Worm (Caenorhabditis elegans) whole organism, L2 larva: Measurements from ENCODE around the gene mask-1.

ENCODE experiments used
- C34F6.9 ChIP-seq: fragments of 150-350 bp; optimal IDR thresholded peaks from 2 replicates; lab custom pipeline; 2014; ENCODE audit warnings: missing biosample characterization, missing genetic modification characterization
- F13H6.1 ChIP-seq: sonication (generic microtip); optimal IDR thresholded peaks from 2 replicates; lab custom pipeline; 2016; ENCODE audit warnings: missing genetic modification characterization, missing compliant biosample characterization
- R02D3.7 ChIP-seq: fragments of 150-350 bp; optimal IDR thresholded peaks from 2 replicates; lab custom pipeline; 2014; ENCODE audit warnings: missing biosample characterization, missing genetic modification characterization
- Y55F3AM.14 ChIP-seq: fragments of 200-800 bp; sonication (Bioruptor generic); optimal IDR thresholded peaks from 2 replicates; lab custom pipeline; 2018; ENCODE audit warnings: mild to moderate bottlenecking, missing genetic modification characterization, missing compliant biosample characterization
- alr-1 ChIP-seq: fragments of 150-350 bp; optimal IDR thresholded peaks from 2 replicates; lab custom pipeline; 2014; ENCODE audit warnings: missing biosample characterization, missing genetic modification characterization
- ama-1 ChIP-seq: fragments of 150-350 bp; optimal IDR thresholded peaks from 2 replicates; lab custom pipeline; 2018; ENCODE audit warnings: inconsistent platforms
- blmp-1 ChIP-seq: sonication (generic microtip); optimal IDR thresholded peaks from 2 replicates; lab custom pipeline; 2017; ENCODE audit warnings: missing genetic modification characterization, mild to moderate bottlenecking, missing compliant biosample characterization, antibody characterized with exemption, moderate library complexity; ENCODE audit not compliant: insufficient read depth
- ceh-16 ChIP-seq: fragments of 150-350 bp; optimal IDR thresholded peaks from 2 replicates; lab custom pipeline; 2014; ENCODE audit warnings: missing biosample characterization, missing genetic modification characterization
- ceh-82 ChIP-seq: fragments of 150-350 bp; optimal IDR thresholded peaks from 2 replicates; lab custom pipeline; 2014; ENCODE audit warnings: missing biosample characterization, missing genetic modification characterization
- crh-2 ChIP-seq: sonication (generic microtip); optimal IDR thresholded peaks from 2 replicates; lab custom pipeline; 2017; ENCODE audit warnings: missing biosample characterization, missing genetic modification characterization
- egl-27 ChIP-seq: sonication (generic microtip); optimal IDR thresholded peaks from 3 replicates; lab custom pipeline; 2017; ENCODE audit warnings: missing biosample characterization, missing genetic modification reagents, missing genetic modification characterization
- elt-1 ChIP-seq: fragments of 150-350 bp; optimal IDR thresholded peaks from 2 replicates; lab custom pipeline; 2014; ENCODE audit warnings: missing biosample characterization, missing genetic modification characterization
- elt-3 ChIP-seq: sonication (generic microtip); optimal IDR thresholded peaks from 2 replicates; lab custom pipeline; 2017; ENCODE audit warnings: missing biosample characterization, missing genetic modification characterization
- fos-1 ChIP-seq: fragments of 150-350 bp; optimal IDR thresholded peaks from 2 replicates; lab custom pipeline; 2014; ENCODE audit warnings: missing biosample characterization, missing genetic modification characterization
- gmeb-1 ChIP-seq: fragments of 150-350 bp; optimal IDR thresholded peaks from 2 replicates; lab custom pipeline; 2014; ENCODE audit warnings: missing biosample characterization, missing genetic modification characterization
- lin-11 ChIP-seq: fragments of 150-350 bp; sonication (generic microtip); optimal IDR thresholded peaks from 2 replicates; lab custom pipeline; 2014; ENCODE audit warnings: missing biosample characterization, missing genetic modification characterization, inconsistent platforms, mixed read lengths
- lin-13 ChIP-seq: fragments of 150-350 bp; optimal IDR thresholded peaks from 2 replicates; lab custom pipeline; 2014; ENCODE audit warnings: missing biosample characterization, missing genetic modification reagents, missing genetic modification characterization
- lin-39 ChIP-seq: fragments of 150-350 bp; optimal IDR thresholded peaks from 2 replicates; lab custom pipeline; 2014; ENCODE audit warnings: missing biosample characterization, missing genetic modification reagents, missing genetic modification characterization
- lsy-2 ChIP-seq, 2 experiments: fragments of 150-350 bp in 1 of 2; sonication (generic microtip) in 1 of 2; optimal IDR thresholded peaks; 2 replicates each; lab custom pipeline; 2014 to 2017; ENCODE audit warnings: missing biosample characterization in 2 of 2, missing genetic modification characterization in 2 of 2
- mab-5 ChIP-seq: fragments of 150-350 bp; optimal IDR thresholded peaks from 2 replicates; lab custom pipeline; 2014; ENCODE audit warnings: missing biosample characterization, missing genetic modification characterization
- mbf-1 ChIP-seq: sonication (generic microtip); optimal IDR thresholded peaks from 2 replicates; lab custom pipeline; 2017; ENCODE audit warnings: missing biosample characterization, missing genetic modification characterization
- mdl-1 ChIP-seq, 2 experiments: fragments of 150-350 bp in 1 of 2; sonication (generic microtip) in 1 of 2; optimal IDR thresholded peaks; 2 replicates each; lab custom pipeline; 2017; ENCODE audit warnings: missing biosample characterization in 2 of 2, missing genetic modification characterization in 2 of 2
- nhr-10 ChIP-seq: sonication (generic microtip); optimal IDR thresholded peaks from 2 replicates; lab custom pipeline; 2017; ENCODE audit warnings: missing biosample characterization, missing genetic modification characterization
- nhr-11 ChIP-seq: fragments of 150-350 bp; optimal IDR thresholded peaks from 2 replicates; lab custom pipeline; 2014; ENCODE audit warnings: missing biosample characterization, missing genetic modification characterization
- nhr-12 ChIP-seq: fragments of 150-350 bp; optimal IDR thresholded peaks from 2 replicates; lab custom pipeline; 2014; ENCODE audit warnings: missing biosample characterization, missing genetic modification characterization
- nhr-129 ChIP-seq: fragments of 150-350 bp; optimal IDR thresholded peaks from 2 replicates; lab custom pipeline; 2014; ENCODE audit warnings: missing biosample characterization, missing genetic modification characterization
- nhr-21 ChIP-seq: fragments of 150-350 bp; optimal IDR thresholded peaks from 2 replicates; lab custom pipeline; 2014; ENCODE audit warnings: missing biosample characterization, missing genetic modification characterization
- nhr-237 ChIP-seq: fragments of 150-350 bp; optimal IDR thresholded peaks from 2 replicates; lab custom pipeline; 2014; ENCODE audit warnings: missing biosample characterization, missing genetic modification characterization
- nhr-25 ChIP-seq: fragments of 150-350 bp; sonication (generic microtip); optimal IDR thresholded peaks from 3 replicates; lab custom pipeline; 2014; ENCODE audit warnings: missing biosample characterization, missing genetic modification characterization
- nhr-6 ChIP-seq: fragments of 150-350 bp; optimal IDR thresholded peaks from 2 replicates; lab custom pipeline; 2014; ENCODE audit warnings: missing biosample characterization, missing genetic modification characterization
- peb-1 ChIP-seq: fragments of 150-350 bp; optimal IDR thresholded peaks from 2 replicates; lab custom pipeline; 2014; ENCODE audit warnings: missing biosample characterization, missing genetic modification characterization
- sem-4 ChIP-seq: fragments of 150-350 bp; optimal IDR thresholded peaks from 2 replicates; lab custom pipeline; 2014; ENCODE audit warnings: missing biosample characterization, missing genetic modification reagents, missing genetic modification characterization
- sma-3 ChIP-seq: sonication (generic microtip); optimal IDR thresholded peaks from 2 replicates; lab custom pipeline; 2016; ENCODE audit warnings: missing genetic modification reagents, missing genetic modification characterization, missing compliant biosample characterization
- sma-9 ChIP-seq, 2 experiments: fragments of 150-350 bp in 1 of 2; sonication (generic microtip) in 1 of 2; optimal IDR thresholded peaks; 2 replicates each; lab custom pipeline; 2014 to 2016; ENCODE audit warnings: missing genetic modification characterization in 2 of 2, mild to moderate bottlenecking in 1 of 2, missing biosample characterization in 1 of 2, missing compliant biosample characterization in 1 of 2, missing genetic modification reagents in 1 of 2, moderate library complexity in 1 of 2
- snpc-4 ChIP-seq: fragments of 150-350 bp; optimal IDR thresholded peaks from 2 replicates; lab custom pipeline; 2014; ENCODE audit warnings: missing biosample characterization, missing genetic modification characterization
- unc-39 ChIP-seq: fragments of 150-350 bp; optimal IDR thresholded peaks from 2 replicates; lab custom pipeline; 2014; ENCODE audit warnings: missing biosample characterization, missing genetic modification characterization
- unc-55 ChIP-seq: fragments of 150-350 bp; sonication (generic microtip); optimal IDR thresholded peaks from 3 replicates; lab custom pipeline; 2014; ENCODE audit warnings: missing biosample characterization, missing genetic modification reagents, missing genetic modification characterization
- unc-62 ChIP-seq: fragments of 150-350 bp; optimal IDR thresholded peaks from 2 replicates; lab custom pipeline; 2014; ENCODE audit warnings: missing biosample characterization, missing genetic modification reagents, missing genetic modification characterization
- zag-1 ChIP-seq: fragments of 150-350 bp; optimal IDR thresholded peaks from 2 replicates; lab custom pipeline; 2014; ENCODE audit warnings: missing biosample characterization, missing genetic modification characterization
- ztf-1 ChIP-seq: fragments of 200-800 bp; sonication (Bioruptor generic); conservative IDR thresholded peaks from 2 replicates; pipeline ENCODE4 v1.3.6; 2022; ENCODE audit warnings: missing genetic modification characterization, missing compliant biosample characterization

mask-1 gene

DNA sequence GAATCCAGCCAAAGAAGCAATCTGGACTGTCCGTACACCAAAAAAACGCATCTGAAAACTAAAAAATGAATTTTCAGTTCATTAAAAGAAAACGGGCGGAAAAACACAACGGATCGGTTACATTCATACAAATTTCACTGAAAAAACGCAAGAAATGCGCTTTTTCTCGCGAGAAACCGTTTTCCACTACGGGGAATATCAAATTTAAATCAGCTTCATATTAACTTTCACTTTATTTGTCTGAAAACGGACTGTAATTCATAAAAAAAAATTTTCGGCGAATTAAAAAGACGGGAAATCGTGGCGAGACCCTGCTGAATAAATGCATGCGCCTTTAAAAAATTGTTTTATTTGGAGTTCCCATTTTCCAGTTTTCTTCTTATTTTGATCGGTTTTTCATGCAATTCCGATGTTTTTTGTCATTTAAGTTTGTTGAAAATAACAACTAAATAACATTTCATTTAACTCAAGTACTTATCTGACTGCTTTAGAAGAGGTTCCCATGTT lies 6.9 kb upstream of the mask-1 start, which contains the start of gene pges-2:
Gene pges-2 (minus strand): TSS at position 51 of the 507 bp plus-strand sequence.
- TF ChIP-seq mdl-1 (tag; optimal IDR thresholded peaks at IDR 0.05; lab: Kevin White, UChicago) = no peak
- no peak for TF ChIP-seq egl-27 (tag; lab: Kevin White, UChicago)
- no peak for TF ChIP-seq sem-4 (tag; lab: Kevin White, UChicago)
- no peak for TF ChIP-seq blmp-1 (tag; lab: Kevin White, UChicago)
- TF ChIP-seq Y55F3AM.14 (GFP tag; lab: Kevin White, UChicago) = no peak
- TF ChIP-seq fos-1 (tag; lab: Kevin White, UChicago) = no peak
- TF ChIP-seq ama-1 = no peak
- TF ChIP-seq C34F6.9 (tag; lab: Kevin White, UChicago) = peak; percentile 53
- TF ChIP-seq unc-55 (GFP tag; lab: Kevin White, UChicago) = peak; percentile 58
- TF ChIP-seq lsy-2 (tag; optimal IDR thresholded peaks at IDR 0.05; lab: Kevin White, UChicago) = peak in 1 of 2 experiments; percentile 62

DNA sequence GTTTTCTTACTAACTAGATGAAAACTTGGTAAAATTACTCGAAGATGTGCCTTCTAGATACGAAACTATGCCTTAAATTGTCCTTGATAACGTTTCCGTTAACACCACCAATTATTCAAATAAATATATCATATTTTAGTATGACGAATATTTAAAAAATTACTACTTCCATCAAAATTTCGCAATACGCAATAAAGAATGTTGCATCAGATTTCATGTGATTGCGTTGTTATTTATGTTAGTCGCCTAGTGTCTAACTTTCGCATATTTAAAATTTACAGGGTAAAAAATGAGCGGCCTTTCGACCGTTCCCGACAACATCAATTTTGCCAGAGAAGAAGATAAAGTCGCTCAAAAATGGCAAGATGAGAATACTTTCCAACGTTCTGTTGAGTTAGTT lies 6.4 kb upstream of the mask-1 start, which contains the start of gene iars-1:
Gene iars-1 (plus strand): TSS at position 276 of the 400 bp plus-strand sequence.
- TF ChIP-seq gmeb-1 (no peak), lin-11 (tag; lab: Kevin White, UChicago) (no peak), nhr-129 (tag; lab: Kevin White, UChicago) (peak; percentile 11), lin-39 (tag; lab: Kevin White, UChicago) (no peak), sma-9 (GFP tag; optimal IDR thresholded peaks at IDR 0.05; lab: Kevin White, UChicago) (no peak), sma-9 (tag; optimal IDR thresholded peaks at IDR 0.05; lab: Kevin White, UChicago) (no peak), ceh-82 (tag; lab: Kevin White, UChicago) (no peak), mbf-1 (tag; lab: Kevin White, UChicago) (no peak), nhr-11 (tag; lab: Kevin White, UChicago) (no peak)

DNA sequence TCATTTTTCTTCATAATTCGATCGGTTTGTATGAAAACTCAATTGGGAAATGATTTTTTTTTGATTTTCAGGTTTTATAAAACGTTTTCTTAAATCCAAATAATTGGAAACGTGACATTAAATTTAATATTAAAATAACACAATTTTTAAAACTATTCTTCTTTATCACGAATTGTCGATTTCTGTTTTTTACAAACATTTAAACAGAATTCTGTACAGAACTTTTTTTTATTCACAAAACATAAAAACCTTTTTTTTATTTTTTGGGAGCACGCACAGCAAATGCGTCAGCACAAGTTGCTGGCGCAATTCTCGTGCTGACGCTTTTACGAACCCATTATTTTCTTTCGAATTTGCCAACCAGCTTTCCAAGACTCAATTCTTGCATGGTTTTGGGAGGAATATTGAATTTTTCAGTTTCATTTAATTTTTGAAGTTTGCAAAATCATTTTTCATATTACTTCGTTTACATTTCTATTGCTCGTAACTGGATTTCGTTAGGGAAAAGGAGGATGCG lies 871 bp upstream of the mask-1 start, which contains the start of gene mpz-5:
Gene mpz-5 (minus strand): TSS at position 51 of the 517 bp plus-strand sequence.
- TF ChIP-seq nhr-21 (tag; lab: Kevin White, UChicago) (peak; percentile 17), ztf-1 (GFP tag; lab: Robert Waterston, UW) (no peak), lin-13 (GFP tag; lab: Kevin White, UChicago) (peak; percentile 71), elt-1 (tag; lab: Kevin White, UChicago) (no peak), ceh-16 (tag; lab: Kevin White, UChicago) (no peak), lin-39 (tag; lab: Kevin White, UChicago) (no peak), C34F6.9 (tag; lab: Kevin White, UChicago) (peak; percentile 92), sem-4 (tag; lab: Kevin White, UChicago) (peak; percentile 9), sma-3 (peak; percentile 68), sma-9 (GFP tag; optimal IDR thresholded peaks at IDR 0.05; lab: Kevin White, UChicago) (peak; percentile 38), sma-9 (tag; optimal IDR thresholded peaks at IDR 0.05; lab: Kevin White, UChicago) (no peak), gmeb-1 (peak; percentile 83), crh-2 (tag; lab: Kevin White, UChicago) (peak; percentile 94), alr-1 (tag; lab: Kevin White, UChicago) (no peak), mab-5 (peak; percentile 17), nhr-10 (tag; lab: Kevin White, UChicago) (no peak), unc-62 (GFP tag; lab: Kevin White, UChicago) (no peak), R02D3.7 (tag; lab: Kevin White, UChicago) (no peak), lin-11 (tag; lab: Kevin White, UChicago) (peak; percentile 47), zag-1 (no peak), unc-39 (tag; lab: Kevin White, UChicago) (no peak), lsy-2 (tag; optimal IDR thresholded peaks at IDR 0.05; lab: Kevin White, UChicago) (peak; percentile 72 to 87), nhr-12 (tag; lab: Kevin White, UChicago) (no peak), nhr-129 (tag; lab: Kevin White, UChicago) (peak; percentile 48), snpc-4 (tag; lab: Kevin White, UChicago) (no peak), ama-1 (peak; percentile 9), nhr-11 (tag; lab: Kevin White, UChicago) (no peak), fos-1 (tag; lab: Kevin White, UChicago) (peak; percentile 46), peb-1 (no peak), nhr-6 (tag; lab: Kevin White, UChicago) (peak; percentile 43), egl-27 (tag; lab: Kevin White, UChicago) (peak; percentile 46), F13H6.1 (peak; percentile 52), mdl-1 (tag; optimal IDR thresholded peaks at IDR 0.05; lab: Kevin White, UChicago) (no peak), elt-3 (tag; lab: Kevin White, UChicago) (no peak), Y55F3AM.14 (GFP tag; lab: Kevin White, UChicago) (no peak), unc-55 (GFP tag; lab: Kevin White, UChicago) (peak; percentile 78), nhr-237 (tag; lab: Kevin White, UChicago) (no peak), nhr-25 (peak; percentile 80)
